Fruit fly (Drosophila melanogaster) whole organism: Measurements from ENCODE around the gene Eig71Ed.

ENCODE experiments used
- CG8478 ChIP-seq: fragments of >200 bp; optimal IDR thresholded peaks from 2 replicates; lab custom pipeline; 2018; ENCODE audit warnings: inconsistent platforms
- Dll ChIP-seq: fragments of >200 bp; optimal IDR thresholded peaks from 2 replicates; lab custom pipeline; 2017
- EcR ChIP-seq, 2 experiments: fragments of >200 bp; optimal IDR thresholded peaks; 2 replicates each; lab custom pipeline; 2017; ENCODE audit warnings: missing biosample characterization in 2 of 2, missing genetic modification characterization in 2 of 2, missing genetic modification reagents in 2 of 2
- pan ChIP-seq: fragments of >200 bp; optimal IDR thresholded peaks from 2 replicates; lab custom pipeline; 2017
- psq ChIP-seq: fragments of >200 bp; optimal IDR thresholded peaks from 2 replicates; lab custom pipeline; 2017
- usp ChIP-seq: fragments of >200 bp; optimal IDR thresholded peaks from 2 replicates; lab custom pipeline; 2017; ENCODE audit warnings: missing biosample characterization, missing genetic modification characterization, mixed read lengths

dm6 chr3L:15646182-15646581, 6.2 kb upstream of the Eig71Ed start:
- no peak for TF ChIP-seq usp
- no peak for TF ChIP-seq pan (lab: Kevin White, UChicago)
- TF ChIP-seq CG8478 (lab: Kevin White, UChicago) = no peak
- TF ChIP-seq psq (lab: Kevin White, UChicago) = no peak
- no peak for TF ChIP-seq EcR (GFP tag; optimal IDR thresholded peaks at IDR 0.05; lab: Kevin White, UChicago)
- no peak for TF ChIP-seq Dll
